Fruit fly (Drosophila melanogaster): Measurements from ENCODE around the gene Rev1.

Rev1 gene

DNA sequence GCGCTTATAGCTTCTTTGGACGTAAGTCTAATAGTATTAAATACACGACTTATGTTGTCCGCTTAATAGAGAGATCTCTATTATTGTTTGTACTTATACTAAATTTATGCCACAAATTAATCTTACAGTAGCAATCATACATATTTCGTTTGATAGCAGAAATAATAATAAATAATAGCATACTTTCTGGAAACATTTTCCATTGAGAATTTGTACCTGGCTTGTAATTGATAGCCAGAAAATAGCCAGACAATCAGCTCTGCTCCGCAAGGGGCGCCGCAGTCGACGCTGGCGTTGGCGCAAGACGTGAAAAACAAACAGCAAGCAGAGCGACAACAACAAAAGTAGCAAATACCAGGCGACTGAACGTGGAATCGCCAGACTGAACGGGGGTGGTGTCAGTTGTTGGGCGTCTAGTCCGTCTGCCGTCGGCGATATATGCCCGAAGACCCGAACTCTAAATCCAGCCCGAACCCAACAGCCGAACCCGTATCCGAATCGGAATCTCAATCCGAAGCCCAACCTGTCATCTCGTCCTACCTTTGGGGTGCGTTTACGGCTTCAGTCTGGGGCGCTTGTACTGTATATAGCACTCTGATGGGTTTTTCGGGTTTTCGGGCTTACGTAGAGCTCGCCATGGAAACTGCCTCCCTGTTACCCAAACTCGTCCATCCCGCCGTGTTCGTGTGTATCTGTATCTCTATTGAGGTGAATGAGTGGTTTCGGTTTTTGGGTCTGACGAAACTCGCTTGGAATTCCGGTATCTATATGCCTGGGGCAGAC is 45.4 kb downstream of the Rev1 start (continued):
- TF ChIP-seq kni (GFP tag; optimal IDR thresholded peaks at IDR 0.05) (peak; percentile 97), Vsx1 (GFP tag; optimal IDR thresholded peaks at IDR 0.05) (no peak), CG13775 (GFP tag; optimal IDR thresholded peaks at IDR 0.05) (peak; percentile 60), schlank (tag; optimal IDR thresholded peaks at IDR 0.05) (peak; percentile 5), CG1603 (tag; optimal IDR thresholded peaks at IDR 0.05) (peak; percentile 22), CG3838 (GFP tag; optimal IDR thresholded peaks at IDR 0.05) (no peak), Camta (GFP tag; optimal IDR thresholded peaks at IDR 0.05) (peak; percentile 8), dmrt11E (tag; optimal IDR thresholded peaks at IDR 0.05) (peak; percentile 59), az2 (GFP tag; optimal IDR thresholded peaks at IDR 0.05) (peak; percentile 54), Bdp1 (GFP tag; optimal IDR thresholded peaks at IDR 0.05) (peak; percentile 1), Meics (GFP tag; optimal IDR thresholded peaks at IDR 0.05) (peak; percentile 54), klu (GFP tag; IDR thresholded peaks at IDR 0.05) (peak; percentile 43; the same call in 1 of the 2 replicates), CG9609 (GFP tag; optimal IDR thresholded peaks at IDR 0.05) (peak; percentile 11), D (optimal IDR thresholded peaks at IDR 0.05) (no peak), D (GFP tag; optimal IDR thresholded peaks at IDR 0.05) (peak; percentile 46), sqz (GFP tag; optimal IDR thresholded peaks at IDR 0.05) (no peak), CG33213 (GFP tag; optimal IDR thresholded peaks at IDR 0.05) (no peak), Deaf1 (tag; optimal IDR thresholded peaks at IDR 0.05) (peak; percentile 99), aop (GFP tag; IDR thresholded peaks at IDR 0.05) (no peak), CG34224 (GFP tag; IDR thresholded peaks at IDR 0.05; ENCODE audit: partially characterized antibody) (peak; percentile 9; the same call in 1 of the 3 replicates), Bgb (GFP tag; IDR thresholded peaks at IDR 0.05; ENCODE audit: partially characterized antibody) (peak; percentile 20; the same call in 1 of the 2 replicates), slp2 (GFP tag; optimal IDR thresholded peaks at IDR 0.05) (no peak), CG9215 (GFP tag; IDR thresholded peaks at IDR 0.05) (peak; percentile 28; the same call in 1 of the 2 replicates), CG13287 (GFP tag; IDR thresholded peaks at IDR 0.05; ENCODE audit: partially characterized antibody) (0 out of 2 replicates have a peak, but pooled peaks have one; percentile 11), pum (GFP tag; optimal IDR thresholded peaks at IDR 0.05) (peak; percentile 3), zfh2 (GFP tag; optimal IDR thresholded peaks at IDR 0.05) (peak; percentile 34), pfk (GFP tag; optimal IDR thresholded peaks at IDR 0.05) (no peak), lilli (GFP tag; optimal IDR thresholded peaks at IDR 0.05) (peak; percentile 52), shn (GFP tag; optimal IDR thresholded peaks at IDR 0.05) (peak; percentile 52), CG12219 (GFP tag; optimal IDR thresholded peaks at IDR 0.05) (no peak), CG15269 (tag; optimal IDR thresholded peaks at IDR 0.05) (peak; percentile 40), PHDP (tag; optimal IDR thresholded peaks at IDR 0.05) (peak; percentile 30), D19A (tag; optimal IDR thresholded peaks at IDR 0.05) (peak; percentile 55), vfl (GFP tag; optimal IDR thresholded peaks at IDR 0.05) (no peak), CG6765 (GFP tag; optimal IDR thresholded peaks at IDR 0.05) (no peak), CG4282 (GFP tag; optimal IDR thresholded peaks at IDR 0.05) (no peak), sens (GFP tag) (peak; percentile 95), CG16815 (GFP tag; optimal IDR thresholded peaks at IDR 0.05) (peak; percentile 50), lov (optimal IDR thresholded peaks at IDR 0.05) (no peak), lov (GFP tag; IDR thresholded peaks at IDR 0.05) (0 out of 3 replicates have a peak, but pooled peaks have one; percentile 49), CkIIα-i1 (GFP tag; IDR thresholded peaks at IDR 0.05) (no peak), prd (optimal IDR thresholded peaks at IDR 0.05) (no peak), prd (GFP tag; IDR thresholded peaks at IDR 0.05) (0 out of 3 replicates have a peak, but pooled peaks have one; percentile 34), dysf (GFP tag; IDR thresholded peaks at IDR 0.05) (peak; percentile 48; the same call in 2 of the 3 replicates), CG2712 (tag; optimal IDR thresholded peaks at IDR 0.05) (peak; percentile 37), HmgZ (tag; optimal IDR thresholded peaks at IDR 0.05) (no peak), CG10209 (GFP tag; optimal IDR thresholded peaks at IDR 0.05) (peak; percentile 97), NfI (GFP tag; optimal IDR thresholded peaks at IDR 0.05) (peak; percentile 31), CG8388 (GFP tag; optimal IDR thresholded peaks at IDR 0.05) (peak; percentile 43)
